1 fruit fly cellular context compared by ENCODE assay signal in the genomic region with DNA sequence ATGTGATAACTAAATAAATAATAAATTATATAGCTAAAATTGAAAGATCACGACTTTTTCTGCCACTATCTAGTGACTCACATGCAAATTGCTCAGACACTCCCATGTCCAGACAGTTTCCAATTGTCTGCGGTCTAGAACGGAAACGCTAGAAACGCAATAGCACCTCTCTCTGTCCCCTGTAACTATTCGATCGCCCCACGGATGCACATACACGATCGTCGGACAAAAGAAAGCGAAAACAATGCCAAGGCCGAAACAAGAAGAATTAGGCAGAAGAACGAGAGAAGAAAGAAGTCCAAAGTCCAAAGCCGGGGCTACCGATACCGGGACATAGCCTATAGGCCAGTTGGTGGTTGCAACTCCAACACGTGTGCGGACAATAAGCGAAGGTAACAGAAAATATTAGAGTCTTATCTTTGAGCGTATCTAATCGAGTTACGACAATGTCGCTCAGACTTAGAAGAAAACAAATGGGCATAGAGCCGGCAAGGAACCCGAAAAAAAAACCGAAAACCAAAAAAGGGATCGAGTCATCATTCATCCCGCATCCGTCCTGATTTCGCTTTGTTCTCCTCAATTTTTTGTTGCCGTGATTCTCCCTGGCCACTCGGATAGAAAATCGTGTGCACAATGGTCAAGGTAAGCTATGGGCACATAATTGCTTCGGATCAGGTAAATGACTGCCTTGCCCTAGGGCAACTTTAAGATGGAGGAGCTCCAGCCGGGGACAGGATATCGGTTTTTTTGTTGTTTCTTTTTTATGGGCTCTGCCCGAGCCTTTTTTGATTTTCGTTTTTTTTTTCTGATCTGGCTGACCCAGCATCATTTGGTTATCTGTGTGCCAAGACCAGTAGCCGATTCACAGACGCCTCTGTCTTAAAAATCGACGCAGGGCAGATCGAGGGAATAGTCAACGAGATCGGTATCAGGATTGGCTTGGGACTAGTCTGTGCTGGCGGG.
A peak's percentile ranks its signal among the peaks of the same experiment; 100 is the strongest.
TF ChIP-seq lines count a peak whose summit lies in the region.

No protein-coding gene starts in this region.

TF ChIP-seq in whole organism, embryonic, 481 proteins besides CTCF, POLR2A, EP300 and RAD21 (continued from another document):
- no peak for TF ChIP-seq Dref (GFP tag; IDR thresholded peaks at IDR 0.05; lab: Robert Waterston, UW)
- no peak for TF ChIP-seq unpg (GFP tag; optimal IDR thresholded peaks at IDR 0.05; lab: Kevin White, UChicago)
- TF ChIP-seq twi (tag; optimal IDR thresholded peaks at IDR 0.05; lab: Kevin White, UChicago) = peak; percentile 1
- TF ChIP-seq bowl (GFP tag; IDR thresholded peaks at IDR 0.05; lab: Robert Waterston, UW) = no peak
- TF ChIP-seq Sin3A (optimal IDR thresholded peaks at IDR 0.05; lab: Kevin White, UChicago) = no peak
- TF ChIP-seq Poxn (GFP tag; IDR thresholded peaks at IDR 0.05; lab: Robert Waterston, UW) = no peak
- TF ChIP-seq Elba2 (GFP tag; optimal IDR thresholded peaks at IDR 0.05; lab: Kevin White, UChicago) = peak; percentile 43
- TF ChIP-seq CG3847 (GFP tag; IDR thresholded peaks at IDR 0.05; lab: Robert Waterston, UW) = no peak
- peak; percentile 78 for TF ChIP-seq sens (GFP tag; lab: Kevin White, UChicago)
- TF ChIP-seq tap (tag; optimal IDR thresholded peaks at IDR 0.05; lab: Kevin White, UChicago) = no peak
- TF ChIP-seq crc (GFP tag; optimal IDR thresholded peaks at IDR 0.05; lab: Kevin White, UChicago) = no peak
- no peak for TF ChIP-seq trem (tag; optimal IDR thresholded peaks at IDR 0.05; lab: Kevin White, UChicago)
- no peak for TF ChIP-seq CG12299 (tag; optimal IDR thresholded peaks at IDR 0.05; lab: Kevin White, UChicago)
- TF ChIP-seq CG15479 (GFP tag; optimal IDR thresholded peaks at IDR 0.05; lab: Kevin White, UChicago) = peak; percentile 13
- no peak for TF ChIP-seq ranshi (GFP tag; IDR thresholded peaks at IDR 0.05; lab: Robert Waterston, UW)
- peak; percentile 98 for TF ChIP-seq Blimp-1 (GFP tag; optimal IDR thresholded peaks at IDR 0.05; lab: Kevin White, UChicago)
- TF ChIP-seq shn (GFP tag; optimal IDR thresholded peaks at IDR 0.05; lab: Kevin White, UChicago) = no peak
- TF ChIP-seq Six4 (GFP tag; optimal IDR thresholded peaks at IDR 0.05; lab: Kevin White, UChicago) = no peak
- TF ChIP-seq CG18476 (GFP tag; optimal IDR thresholded peaks at IDR 0.05; lab: Kevin White, UChicago) = peak; percentile 99
- no peak for TF ChIP-seq GATAe (GFP tag; conservative IDR thresholded peaks at IDR 0.05; lab: Robert Waterston, UW)
- TF ChIP-seq sob (GFP tag; IDR thresholded peaks at IDR 0.05; lab: Robert Waterston, UW) = no peak
- no peak for TF ChIP-seq CG34376 (GFP tag; optimal IDR thresholded peaks at IDR 0.05; lab: Kevin White, UChicago)
- TF ChIP-seq CG5180 (GFP tag; optimal IDR thresholded peaks at IDR 0.05; lab: Kevin White, UChicago) = peak; percentile 79
- TF ChIP-seq Aef1 (GFP tag; IDR thresholded peaks at IDR 0.05; lab: Robert Waterston, UW) = no peak
- TF ChIP-seq CG6854 (GFP tag; optimal IDR thresholded peaks at IDR 0.05; lab: Kevin White, UChicago) = no peak
- TF ChIP-seq pros (GFP tag; optimal IDR thresholded peaks at IDR 0.05; lab: Kevin White, UChicago) = peak; percentile 80
- TF ChIP-seq nom (GFP tag; optimal IDR thresholded peaks at IDR 0.05; lab: Kevin White, UChicago) = peak; percentile 48
- no peak for TF ChIP-seq eyg (GFP tag; optimal IDR thresholded peaks at IDR 0.05; lab: Kevin White, UChicago)
- peak; percentile 86 for TF ChIP-seq kni (GFP tag; optimal IDR thresholded peaks at IDR 0.05; lab: Kevin White, UChicago)
- no peak for TF ChIP-seq cg (GFP tag; optimal IDR thresholded peaks at IDR 0.05; lab: Kevin White, UChicago)
- no peak for TF ChIP-seq CG2712 (tag; optimal IDR thresholded peaks at IDR 0.05; lab: Kevin White, UChicago)
- TF ChIP-seq gsb-n (tag; optimal IDR thresholded peaks at IDR 0.05; lab: Kevin White, UChicago) = peak; percentile 72
- TF ChIP-seq CG12155 (GFP tag; optimal IDR thresholded peaks at IDR 0.05; lab: Kevin White, UChicago) = no peak
- TF ChIP-seq D19B (GFP tag; optimal IDR thresholded peaks at IDR 0.05; lab: Kevin White, UChicago) = no peak
- no peak for TF ChIP-seq CG30431 (GFP tag; optimal IDR thresholded peaks at IDR 0.05; lab: Kevin White, UChicago)
- TF ChIP-seq tll (GFP tag; optimal IDR thresholded peaks at IDR 0.05; lab: Kevin White, UChicago) = no peak
- no peak for TF ChIP-seq CG12769 (tag; optimal IDR thresholded peaks at IDR 0.05; lab: Kevin White, UChicago)
TF ChIP-seq in whole organism, embryonic: peak in this region for 18.
